Fruit fly (Drosophila melanogaster): ENCODE results near the gene Sf3a1.
A peak's percentile ranks its signal among the peaks of the same experiment; 100 is the strongest.

The Sf3a1 gene

dm6 chr3R:16987220-16987923 lies 14.8 kb downstream of the Sf3a1 start, which contains the start of gene CG18622 (continued):
- TF ChIP-seq crp (GFP tag; optimal IDR thresholded peaks at IDR 0.05) (peak in 1 of 2 experiments; percentile 10), bowl (GFP tag; IDR thresholded peaks at IDR 0.05) (no peak), fd96Cb (tag; optimal IDR thresholded peaks at IDR 0.05) (peak; percentile 6), sr (GFP tag; IDR thresholded peaks at IDR 0.05) (no peak), CG16815 (GFP tag; optimal IDR thresholded peaks at IDR 0.05) (no peak), chif (GFP tag; optimal IDR thresholded peaks at IDR 0.05) (no peak), cg (GFP tag; optimal IDR thresholded peaks at IDR 0.05) (peak; percentile 7), ERR (GFP tag; optimal IDR thresholded peaks at IDR 0.05) (peak; percentile 11), CG3838 (GFP tag; optimal IDR thresholded peaks at IDR 0.05) (no peak), Dbx (GFP tag; IDR thresholded peaks at IDR 0.05) (peak; percentile 74; the same call in 2 of the 3 replicates), BEAF-32 (GFP tag; optimal IDR thresholded peaks at IDR 0.05) (no peak), fd3F (GFP tag; optimal IDR thresholded peaks at IDR 0.05) (no peak), onecut (GFP tag; IDR thresholded peaks at IDR 0.05) (peak; percentile 41; the same call in 1 of the 2 replicates)

- peak; percentile 92 for TF ChIP-seq Doc2 (GFP tag; IDR thresholded peaks at IDR 0.05)
- peak; percentile 93 for TF ChIP-seq CG32767 (GFP tag; IDR thresholded peaks at IDR 0.05)
- no peak for TF ChIP-seq yki (optimal IDR thresholded peaks at IDR 0.05)
- peak; percentile 85 for TF ChIP-seq CG17912 (GFP tag; optimal IDR thresholded peaks at IDR 0.05)
- TF ChIP-seq slou (GFP tag; optimal IDR thresholded peaks at IDR 0.05) = peak; percentile 51
- peak; percentile 82 for TF ChIP-seq CG11504 (tag; optimal IDR thresholded peaks at IDR 0.05)
- TF ChIP-seq Atf3 (GFP tag; optimal IDR thresholded peaks at IDR 0.05) = peak; percentile 87
- TF ChIP-seq MBD-R2 (GFP tag; IDR thresholded peaks at IDR 0.05) = peak; percentile 92
- peak; percentile 91 for TF ChIP-seq CG30403 (GFP tag; optimal IDR thresholded peaks at IDR 0.05)
- TF ChIP-seq CG9609 (GFP tag; optimal IDR thresholded peaks at IDR 0.05) = peak; percentile 92
- peak; percentile 97 for TF ChIP-seq B-H2 (GFP tag; optimal IDR thresholded peaks at IDR 0.05)
- TF ChIP-seq Hsf (GFP tag; optimal IDR thresholded peaks at IDR 0.05) = peak; percentile 91
- TF ChIP-seq CG12942 (GFP tag; optimal IDR thresholded peaks at IDR 0.05) = peak; percentile 92
- peak; percentile 99 for TF ChIP-seq Rfx (GFP tag; IDR thresholded peaks at IDR 0.05)
- no peak for TF ChIP-seq prd (optimal IDR thresholded peaks at IDR 0.05)
- peak; percentile 97 for TF ChIP-seq prd (GFP tag; IDR thresholded peaks at IDR 0.05)
- TF ChIP-seq Vsx1 (GFP tag; optimal IDR thresholded peaks at IDR 0.05) = peak; percentile 73
- peak; percentile 95 for TF ChIP-seq org-1 (GFP tag; optimal IDR thresholded peaks at IDR 0.05)
- TF ChIP-seq CG18764 (GFP tag; optimal IDR thresholded peaks at IDR 0.05) = peak; percentile 66
- peak; percentile 95 for TF ChIP-seq CG11085 (GFP tag; IDR thresholded peaks at IDR 0.05)
- peak; percentile 91 for TF ChIP-seq Dad (GFP tag; optimal IDR thresholded peaks at IDR 0.05)
- TF ChIP-seq Ada2b (GFP tag; IDR thresholded peaks at IDR 0.05) = peak; percentile 95
- peak; percentile 97 for TF ChIP-seq cwo (GFP tag; optimal IDR thresholded peaks at IDR 0.05)
- TF ChIP-seq sima (GFP tag; optimal IDR thresholded peaks at IDR 0.05) = peak; percentile 76
- peak; percentile 50; the same call in 1 of the 2 replicates for TF ChIP-seq Dref (GFP tag; IDR thresholded peaks at IDR 0.05)
- TF ChIP-seq oc (tag; optimal IDR thresholded peaks at IDR 0.05) = peak; percentile 81
- TF ChIP-seq seq (GFP tag; IDR thresholded peaks at IDR 0.05) = peak; percentile 96
- peak; percentile 87 for TF ChIP-seq ftz-f1 (GFP tag; optimal IDR thresholded peaks at IDR 0.05)
- TF ChIP-seq Tbp (GFP tag; optimal IDR thresholded peaks at IDR 0.05) = no peak
- peak; percentile 93 for TF ChIP-seq eyg (GFP tag; optimal IDR thresholded peaks at IDR 0.05)
- peak; percentile 11 for TF ChIP-seq kni (GFP tag; optimal IDR thresholded peaks at IDR 0.05)
- TF ChIP-seq Fer2 (tag; optimal IDR thresholded peaks at IDR 0.05) = peak; percentile 88
- peak; percentile 80 for TF ChIP-seq ATbp (GFP tag; optimal IDR thresholded peaks at IDR 0.05)
- TF ChIP-seq phol (tag; optimal IDR thresholded peaks at IDR 0.05) = peak; percentile 77
- TF ChIP-seq Max (GFP tag; optimal IDR thresholded peaks at IDR 0.05) = peak; percentile 83
Measured at dm6 chr3R:16986181-16987074, 15.7 kb downstream of the Sf3a1 start.
